Fruit fly (Drosophila melanogaster) whole organism, pupa: ENCODE results near the gene Ttc30.

ENCODE experiments used
- CG10348 ChIP-seq: fragments of 200-800 bp; sonication (Bioruptor generic); IDR thresholded peaks from 2 replicates; pipeline ENCODE4 v1.3.6; 2022; ENCODE audit warnings: missing biosample characterization, missing genetic modification characterization
- CG12605 ChIP-seq: fragments of 200-800 bp; sonication (Bioruptor generic); IDR thresholded peaks from 2 replicates; pipeline ENCODE4 v1.3.6; 2022; ENCODE audit warnings: missing biosample characterization, missing genetic modification characterization
- CG13204 ChIP-seq: fragments of 200-800 bp; sonication (Bioruptor generic); optimal IDR thresholded peaks from 2 replicates; lab custom pipeline; 2018; ENCODE audit warnings: missing biosample characterization, mild to moderate bottlenecking, missing genetic modification characterization, moderate library complexity
- CG14655 ChIP-seq: fragments of 200-800 bp; sonication (Bioruptor generic); optimal IDR thresholded peaks from 3 replicates; lab custom pipeline; 2017; ENCODE audit warnings: mild to moderate bottlenecking, missing biosample characterization, missing genetic modification reagents, missing genetic modification characterization
- CG15710 ChIP-seq: fragments of 200-800 bp; sonication (Bioruptor generic); optimal IDR thresholded peaks from 2 replicates; lab custom pipeline; 2018; ENCODE audit warnings: missing biosample characterization, mild to moderate bottlenecking, missing genetic modification characterization, moderate library complexity
- CG17806 ChIP-seq: fragments of 200-800 bp; sonication (Bioruptor generic); optimal IDR thresholded peaks from 2 replicates; lab custom pipeline; 2018; ENCODE audit warnings: missing biosample characterization, mild to moderate bottlenecking, missing genetic modification characterization, moderate library complexity
- CG32121 ChIP-seq: fragments of 200-800 bp; sonication (Bioruptor generic); IDR thresholded peaks from 2 replicates; pipeline ENCODE4 v1.3.6; 2022; ENCODE audit warnings: missing biosample characterization, missing genetic modification characterization
- CG34367 ChIP-seq: fragments of 200-800 bp; sonication (Bioruptor generic); optimal IDR thresholded peaks from 2 replicates; lab custom pipeline; 2018; ENCODE audit warnings: missing biosample characterization, mild to moderate bottlenecking, missing genetic modification characterization
- CG4496 ChIP-seq: fragments of 200-800 bp; sonication (Bioruptor generic); IDR thresholded peaks from 3 replicates; pipeline ENCODE4 v1.3.6; 2022; ENCODE audit warnings: missing biosample characterization, missing genetic modification characterization
- CG8159 ChIP-seq: fragments of 200-800 bp; sonication (Bioruptor generic); optimal IDR thresholded peaks from 3 replicates; lab custom pipeline; 2018; ENCODE audit warnings: missing biosample characterization, mild to moderate bottlenecking, missing genetic modification characterization, moderate library complexity
- CG8301 ChIP-seq: fragments of 200-800 bp; sonication (Bioruptor generic); optimal IDR thresholded peaks from 2 replicates; lab custom pipeline; 2018; ENCODE audit warnings: missing biosample characterization, mild to moderate bottlenecking, missing genetic modification characterization
- CG9948 ChIP-seq: fragments of 200-800 bp; sonication (Bioruptor generic); optimal IDR thresholded peaks from 2 replicates; lab custom pipeline; 2018; ENCODE audit warnings: missing biosample characterization, mild to moderate bottlenecking, missing genetic modification characterization, moderate library complexity
- D1 ChIP-seq: fragments of 200-800 bp; sonication (Bioruptor generic); optimal IDR thresholded peaks from 2 replicates; lab custom pipeline; 2018; ENCODE audit warnings: missing biosample characterization, mild to moderate bottlenecking, missing genetic modification characterization, moderate library complexity
- EcR ChIP-seq: fragments of 200-800 bp; sonication (Bioruptor generic); optimal IDR thresholded peaks from 3 replicates; lab custom pipeline; 2019; ENCODE audit warnings: missing biosample characterization, missing genetic modification characterization, mild to moderate bottlenecking, moderate library complexity, missing genetic modification reagents
- Ets98B ChIP-seq: fragments of 200-800 bp; sonication (Bioruptor generic); IDR thresholded peaks from 2 replicates; pipeline ENCODE4 v1.3.6; 2022; ENCODE audit warnings: missing biosample characterization, missing genetic modification characterization
- Pif1A ChIP-seq: fragments of 200-800 bp; sonication (Bioruptor generic); optimal IDR thresholded peaks from 3 replicates; lab custom pipeline; 2016; ENCODE audit warnings: missing biosample characterization, missing genetic modification characterization
- Pif1B ChIP-seq: fragments of 200-800 bp; sonication (Bioruptor generic); optimal IDR thresholded peaks from 3 replicates; lab custom pipeline; 2016; ENCODE audit warnings: missing biosample characterization, missing genetic modification characterization
- Snoo ChIP-seq: fragments of 200-800 bp; sonication (Bioruptor generic); optimal IDR thresholded peaks from 3 replicates; lab custom pipeline; 2017; ENCODE audit warnings: missing biosample characterization, mild to moderate bottlenecking, missing genetic modification characterization, inconsistent platforms
- fd96Ca ChIP-seq: fragments of 200-800 bp; sonication (Bioruptor generic); IDR thresholded peaks from 3 replicates; pipeline ENCODE4 v1.3.6; 2022; ENCODE audit warnings: missing biosample characterization, missing genetic modification characterization
- gl ChIP-seq: fragments of 200-800 bp; sonication (Bioruptor generic); optimal IDR thresholded peaks from 2 replicates; lab custom pipeline; 2018; ENCODE audit warnings: missing biosample characterization, mild to moderate bottlenecking, missing genetic modification characterization
- rn ChIP-seq: fragments of 200-800 bp; sonication (Bioruptor generic); IDR thresholded peaks from 2 replicates; pipeline ENCODE4 v1.3.6; 2022; ENCODE audit warnings: missing biosample characterization, missing genetic modification characterization

Ttc30 gene

DNA sequence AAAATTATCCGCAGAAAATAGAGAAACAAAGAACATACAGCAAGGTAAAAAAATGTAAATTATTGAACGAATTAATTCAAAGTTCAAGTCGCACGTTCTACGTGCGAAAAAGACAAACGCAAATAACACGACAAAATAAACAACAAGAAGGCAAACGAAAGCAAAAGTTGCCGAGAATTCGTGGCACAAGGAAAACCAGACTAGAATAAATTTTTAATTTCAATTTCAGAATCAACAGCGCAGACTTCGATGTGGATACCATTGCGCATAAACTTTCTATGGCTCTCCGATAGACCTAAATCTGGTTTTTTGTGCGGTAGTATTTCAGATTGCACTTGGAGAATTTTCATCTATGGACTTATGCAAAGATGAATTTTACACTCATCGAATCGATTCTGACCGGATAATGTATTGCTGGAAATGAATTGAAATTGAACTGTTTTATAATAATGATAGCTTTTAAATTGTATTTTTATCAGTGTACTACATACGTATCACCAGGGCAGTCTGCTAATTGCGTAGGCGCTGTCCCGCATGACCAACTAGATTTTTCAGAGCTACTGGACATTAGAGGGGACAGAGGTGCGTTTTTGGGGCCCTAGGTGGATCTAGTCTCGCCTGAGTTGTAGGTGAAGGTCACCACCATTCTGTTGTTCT is 23.1 kb upstream of the Ttc30 start:
- TF ChIP-seq CG10348 (GFP tag; lab: Robert Waterston, UW) (no peak), D1 (tag; lab: Kevin White, UChicago) (no peak), CG32121 (GFP tag; lab: Robert Waterston, UW) (peak; percentile 71), CG12605 (peak; percentile 38; the same call in 1 of the 2 replicates), CG13204 (no peak), CG17806 (tag; lab: Kevin White, UChicago) (peak; percentile 45), Ets98B (GFP tag; lab: Robert Waterston, UW) (peak; percentile 69), Snoo (no peak), Pif1A (GFP tag; lab: Kevin White, UChicago) (peak; percentile 38), CG34367 (tag; lab: Kevin White, UChicago) (peak; percentile 5), Pif1B (GFP tag; lab: Kevin White, UChicago) (no peak), fd96Ca (GFP tag; lab: Robert Waterston, UW) (peak; percentile 72), CG8159 (tag; lab: Kevin White, UChicago) (peak; percentile 18), CG9948 (tag; lab: Kevin White, UChicago) (peak; percentile 47), rn (GFP tag; lab: Robert Waterston, UW) (0 out of 2 replicates have a peak, but pooled peaks have one; percentile 22), EcR (GFP tag; lab: Kevin White, UChicago) (no peak), CG4496 (peak; percentile 72; the same call in 2 of the 3 replicates), CG8301 (tag; lab: Kevin White, UChicago) (peak; percentile 51), CG14655 (GFP tag; lab: Kevin White, UChicago) (peak; percentile 57)

- peak; percentile 7 for TF ChIP-seq CG9948 (tag; lab: Kevin White, UChicago)
- peak; percentile 13 for TF ChIP-seq CG8159 (tag; lab: Kevin White, UChicago)
- TF ChIP-seq CG17806 (tag; lab: Kevin White, UChicago) = no peak
- no peak for TF ChIP-seq CG4496
- TF ChIP-seq CG32121 (GFP tag; lab: Robert Waterston, UW) = no peak
- TF ChIP-seq CG15710 (tag; lab: Kevin White, UChicago) = peak; percentile 15
- no peak for TF ChIP-seq D1 (tag; lab: Kevin White, UChicago)
Measured at dm6 chr2L:13086712-13087111, 19.9 kb upstream of the Ttc30 start.

DNA sequence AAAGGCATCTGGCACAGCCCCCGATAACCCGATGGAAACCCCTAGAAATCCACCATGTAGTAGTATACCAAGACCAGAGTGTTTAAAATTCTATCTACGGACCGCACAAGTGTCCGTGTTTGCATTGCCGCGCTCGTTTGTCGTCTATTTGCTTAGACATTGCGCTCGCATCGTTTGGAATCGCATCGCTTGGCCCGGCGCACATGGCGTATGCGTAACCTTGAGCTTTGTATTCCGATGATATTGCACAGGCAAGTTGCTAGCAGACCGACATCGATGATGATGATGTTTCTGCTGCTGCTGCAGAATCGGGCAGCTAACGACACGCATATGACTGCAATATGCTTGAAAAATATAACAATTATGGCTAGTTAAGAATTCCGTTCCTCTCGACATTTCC is 18.1 kb upstream of the Ttc30 start:
- TF ChIP-seq rn (GFP tag; lab: Robert Waterston, UW) (no peak), CG4496 (0 out of 3 replicates have a peak, but pooled peaks have one; percentile 29)
- TF ChIP-seq, all 21 proteins: peak for 1

dm6 chr2L:13095805-13096204 is 10.8 kb upstream of the Ttc30 start:
- no peak for TF ChIP-seq CG34367 (tag; lab: Kevin White, UChicago)
- no peak for TF ChIP-seq CG8159 (tag; lab: Kevin White, UChicago)
- TF ChIP-seq CG8301 (tag; lab: Kevin White, UChicago) = no peak

- no peak for TF ChIP-seq Snoo
- TF ChIP-seq CG9948 (tag; lab: Kevin White, UChicago) = no peak
Measured at dm6 chr2L:13097200-13097599, 9.4 kb upstream of the Ttc30 start.

DNA sequence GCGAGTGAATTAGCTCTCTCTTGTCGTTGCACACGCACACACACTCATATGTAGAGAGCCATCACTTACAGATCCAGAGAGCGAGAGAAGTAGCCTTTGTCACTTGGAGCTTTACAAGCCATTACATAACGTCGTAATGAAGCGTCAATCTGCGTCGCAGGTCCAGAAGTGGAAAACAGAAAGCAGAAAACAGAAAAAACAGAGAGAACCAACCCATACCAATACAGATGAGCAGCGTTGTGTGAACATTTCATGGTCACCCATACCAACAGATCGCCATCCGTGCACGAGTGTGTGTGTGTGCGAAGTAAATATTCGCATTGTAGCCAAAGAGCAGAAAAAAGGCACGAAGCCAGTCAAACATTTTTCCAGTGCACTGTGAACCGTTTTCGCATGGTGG is 8.3 kb upstream of the Ttc30 start:
- TF ChIP-seq CG4496 (peak; percentile 43; the same call in 1 of the 3 replicates), CG14655 (GFP tag; lab: Kevin White, UChicago) (no peak), CG10348 (GFP tag; lab: Robert Waterston, UW) (no peak), CG32121 (GFP tag; lab: Robert Waterston, UW) (no peak), fd96Ca (GFP tag; lab: Robert Waterston, UW) (peak; percentile 46; the same call in 1 of the 3 replicates), Pif1B (GFP tag; lab: Kevin White, UChicago) (no peak), Pif1A (GFP tag; lab: Kevin White, UChicago) (no peak), CG12605 (peak; percentile 41; the same call in 1 of the 2 replicates), CG34367 (tag; lab: Kevin White, UChicago) (peak; percentile 22), CG13204 (peak; percentile 50), gl (tag; lab: Kevin White, UChicago) (peak; percentile 72), EcR (GFP tag; lab: Kevin White, UChicago) (peak; percentile 69), rn (GFP tag; lab: Robert Waterston, UW) (no peak), CG8159 (tag; lab: Kevin White, UChicago) (peak; percentile 22), Ets98B (GFP tag; lab: Robert Waterston, UW) (peak; percentile 12; the same call in 1 of the 2 replicates), CG9948 (tag; lab: Kevin White, UChicago) (no peak), Snoo (no peak), CG15710 (tag; lab: Kevin White, UChicago) (no peak), CG17806 (tag; lab: Kevin White, UChicago) (peak; percentile 8), D1 (tag; lab: Kevin White, UChicago) (no peak), CG8301 (tag; lab: Kevin White, UChicago) (no peak)
